Worm (Caenorhabditis elegans) whole organism, L4 larva: ENCODE data around the gene ttr-46.

Source experiments
- F10B5.3 ChIP-seq: sonication (generic microtip); optimal IDR thresholded peaks from 2 replicates; lab custom pipeline; 2016; ENCODE audit warnings: mild to moderate bottlenecking, missing genetic modification characterization, missing compliant biosample characterization
- F37D6.2 ChIP-seq: sonication (generic microtip); optimal IDR thresholded peaks from 2 replicates; lab custom pipeline; 2016; ENCODE audit warnings: mild to moderate bottlenecking, missing genetic modification characterization, missing compliant biosample characterization
- F49E8.2 ChIP-seq: sonication (generic microtip); optimal IDR thresholded peaks from 2 replicates; lab custom pipeline; 2016; ENCODE audit warnings: missing compliant biosample characterization, mild to moderate bottlenecking, missing genetic modification characterization, borderline replicate concordance
- R02D3.7 ChIP-seq: fragments of 150-350 bp; sonication (generic microtip); optimal IDR thresholded peaks from 3 replicates; lab custom pipeline; 2014; ENCODE audit warnings: missing biosample characterization, missing genetic modification characterization
- T26A8.4 ChIP-seq: fragments of 200-800 bp; sonication (Bioruptor generic); IDR thresholded peaks from 2 replicates; pipeline ENCODE4 v1.3.6; 2022; ENCODE audit warnings: missing genetic modification characterization, missing compliant biosample characterization
- Y105C5A.15 ChIP-seq: fragments of 200-800 bp; sonication (Bioruptor generic); IDR thresholded peaks from 2 replicates; pipeline ENCODE4 v1.3.6; 2022; ENCODE audit warnings: missing genetic modification characterization, missing compliant biosample characterization
- Y48G9A.11 ChIP-seq: fragments of 200-800 bp; sonication (Bioruptor generic); IDR thresholded peaks from 2 replicates; pipeline ENCODE4 v1.3.6; 2022; ENCODE audit warnings: missing genetic modification reagents, missing genetic modification characterization, missing compliant biosample characterization
- ZK546.5 ChIP-seq, 2 experiments: sonication (generic microtip); optimal IDR thresholded peaks; 2 replicates each; lab custom pipeline; 2017; ENCODE audit warnings: missing biosample characterization in 2 of 2, missing genetic modification characterization in 2 of 2
- aha-1 ChIP-seq: fragments of 150-350 bp; peaks from one replicate; lab custom pipeline; 2014; ENCODE audit warnings: missing biosample characterization, missing genetic modification characterization
- aly-2 ChIP-seq: sonication (generic microtip); optimal IDR thresholded peaks from 2 replicates; lab custom pipeline; 2018; ENCODE audit warnings: missing biosample characterization, missing genetic modification characterization
- ceh-20 ChIP-seq: fragments of 200-800 bp; sonication (Bioruptor generic); IDR thresholded peaks from 2 replicates; pipeline ENCODE4 v1.3.6; 2022; ENCODE audit warnings: missing genetic modification reagents, missing genetic modification characterization, missing compliant biosample characterization
- ceh-32 ChIP-seq: sonication (generic microtip); optimal IDR thresholded peaks from 2 replicates; lab custom pipeline; 2016; ENCODE audit warnings: mild to moderate bottlenecking, missing genetic modification characterization, missing compliant biosample characterization; ENCODE audit not compliant: poor library complexity
- ceh-82 ChIP-seq: sonication (generic microtip); optimal IDR thresholded peaks from 2 replicates; lab custom pipeline; 2017; ENCODE audit warnings: missing biosample characterization, missing genetic modification characterization
- ctbp-1 ChIP-seq: fragments of 200-800 bp; sonication (Bioruptor generic); IDR thresholded peaks from 2 replicates; pipeline ENCODE4 v1.3.6; 2022; ENCODE audit warnings: missing genetic modification reagents, missing genetic modification characterization, missing compliant biosample characterization
- daf-19 ChIP-seq: fragments of 200-800 bp; sonication (Bioruptor generic); conservative IDR thresholded peaks from 2 replicates; pipeline ENCODE4 v1.3.6; 2022; ENCODE audit warnings: missing genetic modification characterization, missing compliant biosample characterization
- dmd-6 ChIP-seq: fragments of 200-800 bp; sonication (Bioruptor generic); IDR thresholded peaks from 2 replicates; pipeline ENCODE4 v1.3.6; 2022; ENCODE audit warnings: missing genetic modification reagents, missing genetic modification characterization, missing compliant biosample characterization
- duxl-1 ChIP-seq: sonication (generic microtip); optimal IDR thresholded peaks from 2 replicates; lab custom pipeline; 2016; ENCODE audit warnings: mild to moderate bottlenecking, missing genetic modification characterization, moderate library complexity, missing compliant biosample characterization; ENCODE audit not compliant: poor library complexity
- egl-43 ChIP-seq: fragments of 200-800 bp; sonication (Bioruptor generic); IDR thresholded peaks from 2 replicates; pipeline ENCODE4 v1.3.6; 2022; ENCODE audit warnings: missing genetic modification reagents, missing genetic modification characterization, missing compliant biosample characterization
- fos-1 ChIP-seq: fragments of 150-350 bp; optimal IDR thresholded peaks from 2 replicates; lab custom pipeline; 2014; ENCODE audit warnings: missing biosample characterization, missing genetic modification characterization
- hlh-11 ChIP-seq: fragments of 200-800 bp; sonication (Bioruptor generic); optimal IDR thresholded peaks from 2 replicates; lab custom pipeline; 2018; ENCODE audit warnings: mild to moderate bottlenecking, missing genetic modification characterization, missing compliant biosample characterization
- hmg-1.1 ChIP-seq: fragments of 200-800 bp; sonication (Bioruptor generic); IDR thresholded peaks from 2 replicates; pipeline ENCODE4 v1.3.6; 2022; ENCODE audit warnings: missing genetic modification reagents, missing genetic modification characterization, missing compliant biosample characterization
- lim-7 ChIP-seq: fragments of 200-800 bp; sonication (Bioruptor generic); IDR thresholded peaks from 2 replicates; pipeline ENCODE4 v1.3.6; 2022; ENCODE audit warnings: missing genetic modification characterization, missing compliant biosample characterization
- lin-15B ChIP-seq: fragments of 150-350 bp; sonication (generic microtip); optimal IDR thresholded peaks from 3 replicates; lab custom pipeline; 2014; ENCODE audit warnings: missing biosample characterization, missing genetic modification characterization
- lin-29 ChIP-seq: fragments of 200-800 bp; sonication (Bioruptor generic); IDR thresholded peaks from 2 replicates; pipeline ENCODE4 v1.3.6; 2022; ENCODE audit warnings: missing genetic modification reagents, missing genetic modification characterization, missing compliant biosample characterization
- lin-38 ChIP-seq: fragments of 200-800 bp; sonication (Bioruptor generic); IDR thresholded peaks from 2 replicates; pipeline ENCODE4 v1.3.6; 2022; ENCODE audit warnings: missing genetic modification reagents, missing genetic modification characterization, missing compliant biosample characterization
- lsy-2 ChIP-seq, 2 experiments: fragments of 150-350 bp in 1 of 2; sonication (generic microtip) in 1 of 2; optimal IDR thresholded peaks; 2 replicates each; lab custom pipeline; 2014 to 2017; ENCODE audit warnings: missing biosample characterization in 2 of 2, missing genetic modification characterization in 2 of 2
- madf-5 ChIP-seq, 2 experiments: fragments of 200-800 bp; sonication (Bioruptor generic); IDR thresholded peaks; 2 replicates each; pipeline ENCODE4 v1.3.6; 2022; ENCODE audit warnings: missing compliant biosample characterization in 2 of 2, missing genetic modification characterization in 2 of 2
- madf-9 ChIP-seq: fragments of 200-800 bp; sonication (Bioruptor generic); conservative IDR thresholded peaks from 2 replicates; pipeline ENCODE4 v1.3.6; 2022; ENCODE audit warnings: missing genetic modification reagents, missing genetic modification characterization, missing compliant biosample characterization
- mdl-1 ChIP-seq, 2 experiments: fragments of 150-350 bp in 1 of 2; sonication (generic microtip) in 1 of 2; optimal IDR thresholded peaks; 2 replicates each; lab custom pipeline; 2014 to 2017; ENCODE audit warnings: missing biosample characterization in 2 of 2, missing genetic modification characterization in 2 of 2
- mdt-29 ChIP-seq: fragments of 200-800 bp; sonication (Bioruptor generic); IDR thresholded peaks from 2 replicates; pipeline ENCODE4 v1.3.6; 2022; ENCODE audit warnings: missing genetic modification reagents, missing genetic modification characterization, missing compliant biosample characterization
- mep-1 ChIP-seq: fragments of 150-350 bp; sonication (generic microtip); optimal IDR thresholded peaks from 3 replicates; lab custom pipeline; 2014; ENCODE audit warnings: missing biosample characterization, missing genetic modification characterization
- mxl-2 ChIP-seq: fragments of 200-800 bp; sonication (Bioruptor generic); conservative IDR thresholded peaks from 2 replicates; pipeline ENCODE4 v1.3.6; 2022; ENCODE audit warnings: missing genetic modification reagents, missing genetic modification characterization, missing compliant biosample characterization
- mxl-3 ChIP-seq: fragments of 200-800 bp; sonication (Bioruptor generic); optimal IDR thresholded peaks from 2 replicates; lab custom pipeline; 2018; ENCODE audit warnings: mild to moderate bottlenecking, missing genetic modification characterization, missing compliant biosample characterization
- nhr-111 ChIP-seq: fragments of 200-800 bp; sonication (Bioruptor generic); optimal IDR thresholded peaks from 2 replicates; lab custom pipeline; 2018; ENCODE audit warnings: mild to moderate bottlenecking, missing genetic modification characterization, missing compliant biosample characterization
- nhr-48 ChIP-seq: sonication (generic microtip); optimal IDR thresholded peaks from 2 replicates; lab custom pipeline; 2016; ENCODE audit warnings: mild to moderate bottlenecking, missing genetic modification characterization, missing compliant biosample characterization
- nhr-6 ChIP-seq: fragments of 150-350 bp; optimal IDR thresholded peaks from 2 replicates; lab custom pipeline; 2014; ENCODE audit warnings: missing biosample characterization, missing genetic modification characterization
- nhr-77 ChIP-seq: fragments of 150-350 bp; optimal IDR thresholded peaks from 2 replicates; lab custom pipeline; 2014; ENCODE audit warnings: missing biosample characterization, missing genetic modification characterization
- pha-4 ChIP-seq, 2 experiments: fragments of 150-350 bp in 1 of 2; fragments of 200-800 bp in 1 of 2; sonication (Bioruptor generic) in 1 of 2; IDR thresholded peaks in 1 of 2; optimal IDR thresholded peaks in 1 of 2; 2 replicates each; pipeline versions ENCODE4 v1.3.6 to Lab custom; 2014 to 2022; ENCODE audit warnings: missing genetic modification characterization in 2 of 2, missing genetic modification reagents in 2 of 2, missing biosample characterization in 1 of 2, missing compliant biosample characterization in 1 of 2
- pqm-1 ChIP-seq: sonication (generic microtip); optimal IDR thresholded peaks from 2 replicates; lab custom pipeline; 2017; ENCODE audit warnings: missing biosample characterization, missing genetic modification characterization
- rbr-2 ChIP-seq: sonication (generic microtip); optimal IDR thresholded peaks from 2 replicates; lab custom pipeline; 2016; ENCODE audit warnings: missing genotype, missing genetic modification characterization, missing compliant biosample characterization
- set-16 ChIP-seq: fragments of 200-800 bp; sonication (Bioruptor generic); IDR thresholded peaks from 2 replicates; pipeline ENCODE4 v1.3.6; 2022; ENCODE audit warnings: missing genetic modification reagents, missing genetic modification characterization, missing compliant biosample characterization
- unc-130 ChIP-seq: sonication (generic microtip); optimal IDR thresholded peaks from 2 replicates; lab custom pipeline; 2016; ENCODE audit warnings: missing genetic modification reagents, missing genetic modification characterization, missing compliant biosample characterization
- unc-39 ChIP-seq: sonication (generic microtip); optimal IDR thresholded peaks from 2 replicates; lab custom pipeline; 2017; ENCODE audit warnings: missing biosample characterization, missing genetic modification characterization
- vab-7 ChIP-seq: fragments of 200-800 bp; sonication (Bioruptor generic); IDR thresholded peaks from 2 replicates; pipeline ENCODE4 v1.3.6; 2022; ENCODE audit warnings: missing genetic modification reagents, missing genetic modification characterization, missing compliant biosample characterization
- ztf-11 ChIP-seq: fragments of 150-350 bp; optimal IDR thresholded peaks from 2 replicates; lab custom pipeline; 2014; ENCODE audit warnings: missing biosample characterization, missing genetic modification characterization
- ztf-7 ChIP-seq: fragments of 150-350 bp; optimal IDR thresholded peaks from 2 replicates; lab custom pipeline; 2014; ENCODE audit warnings: missing biosample characterization, missing genetic modification characterization

Gene ttr-46

ce11 chrV:9976138-9976537 is 25.1 kb downstream of the ttr-46 start, which contains the start of gene unc-41:
Gene unc-41, minus strand, starts transcription at chrV:9976238.
- TF ChIP-seq F10B5.3 (tag; lab: Kevin White, UChicago) (no peak), F49E8.2 (tag; lab: Kevin White, UChicago) (no peak), mdl-1 (tag; optimal IDR thresholded peaks at IDR 0.05; lab: Kevin White, UChicago) (no peak), nhr-6 (tag; lab: Kevin White, UChicago) (no peak), nhr-111 (no peak), F37D6.2 (tag; lab: Kevin White, UChicago) (no peak), ceh-20 (GFP tag; lab: Robert Waterston, UW) (no peak), Y48G9A.11 (GFP tag; lab: Robert Waterston, UW) (no peak), nhr-77 (no peak)

- TF ChIP-seq rbr-2 (no peak), madf-9 (no peak), ceh-82 (no peak), F49E8.2 (tag; lab: Kevin White, UChicago) (no peak), nhr-48 (tag; lab: Kevin White, UChicago) (no peak), fos-1 (tag; lab: Kevin White, UChicago) (no peak), dmd-6 (no peak), nhr-111 (no peak), nhr-77 (no peak), T26A8.4 (GFP tag; lab: Robert Waterston, UW) (no peak), mxl-3 (GFP tag; lab: Kevin White, UChicago) (no peak), mep-1 (tag; lab: Kevin White, UChicago) (no peak), unc-130 (GFP tag; lab: Kevin White, UChicago) (no peak), ZK546.5 (tag; optimal IDR thresholded peaks at IDR 0.05; lab: Kevin White, UChicago) (no peak), ceh-32 (tag; lab: Kevin White, UChicago) (no peak)
Measured at ce11 chrV:9977211-9977610, 26.2 kb downstream of the ttr-46 start.

- TF ChIP-seq Y48G9A.11 (GFP tag; lab: Robert Waterston, UW) (0 out of 2 replicates have a peak, but pooled peaks have one; percentile 11), dmd-6 (no peak), lin-38 (GFP tag; lab: Robert Waterston, UW) (peak; percentile 52), ztf-11 (no peak), mdt-29 (GFP tag; lab: Robert Waterston, UW) (no peak), aly-2 (tag; lab: Kevin White, UChicago) (no peak), vab-7 (GFP tag; lab: Robert Waterston, UW) (no peak), Y105C5A.15 (GFP tag; lab: Robert Waterston, UW) (no peak), aha-1 (tag; lab: Kevin White, UChicago) (peak; percentile 24), pqm-1 (tag; lab: Kevin White, UChicago) (no peak), set-16 (GFP tag; lab: Robert Waterston, UW) (peak; percentile 29; the same call in 1 of the 2 replicates), rbr-2 (peak; percentile 65), mxl-2 (GFP tag; lab: Robert Waterston, UW) (no peak), mep-1 (tag; lab: Kevin White, UChicago) (peak; percentile 20), ztf-7 (tag; lab: Kevin White, UChicago) (no peak), ctbp-1 (GFP tag; lab: Robert Waterston, UW) (0 out of 2 replicates have a peak, but pooled peaks have one; percentile 35), lsy-2 (tag; optimal IDR thresholded peaks at IDR 0.05; lab: Kevin White, UChicago) (peak in 1 of 2 experiments; percentile 41), unc-130 (GFP tag; lab: Kevin White, UChicago) (peak; percentile 11), lin-29 (GFP tag; lab: Robert Waterston, UW) (no peak), ceh-82 (no peak), unc-39 (no peak), hlh-11 (tag; lab: Kevin White, UChicago) (no peak), hmg-1.1 (0 out of 2 replicates have a peak, but pooled peaks have one; percentile 15), duxl-1 (no peak), lim-7 (GFP tag; lab: Robert Waterston, UW) (no peak), F49E8.2 (tag; lab: Kevin White, UChicago) (no peak), daf-19 (no peak), F10B5.3 (tag; lab: Kevin White, UChicago) (no peak), lin-15B (no peak), madf-5 (GFP tag; IDR thresholded peaks at IDR 0.05; lab: Robert Waterston, UW) (no peak), R02D3.7 (tag; lab: Kevin White, UChicago) (no peak), egl-43 (GFP tag; lab: Robert Waterston, UW) (peak; percentile 65; the same call in 1 of the 2 replicates), pha-4 (GFP tag; IDR thresholded peaks at IDR 0.05; lab: Robert Waterston, UW) (0 out of 2 replicates have a peak, but pooled peaks have one; percentile 21), pha-4 (tag; optimal IDR thresholded peaks at IDR 0.05; lab: Kevin White, UChicago) (no peak), fos-1 (tag; lab: Kevin White, UChicago) (no peak)
Measured at ce11 chrV:9978425-9978824, 27.4 kb downstream of the ttr-46 start.
